Worm (Caenorhabditis elegans) whole organism, midembryonic: Measurements from ENCODE around the gene srw-10.

Experiments
- T22C8.4 ChIP-seq: fragments of 200-800 bp; sonication (Bioruptor generic); IDR thresholded peaks from 2 replicates; pipeline ENCODE4 v1.3.6; 2022; ENCODE audit warnings: missing genetic modification characterization, missing compliant biosample characterization
- flt-1 ChIP-seq: fragments of 200-800 bp; sonication (Bioruptor generic); IDR thresholded peaks from 2 replicates; pipeline ENCODE4 v1.3.6; 2022; ENCODE audit warnings: missing genetic modification characterization, missing compliant biosample characterization
- med-1 ChIP-seq: sonication (generic microtip); optimal IDR thresholded peaks from 2 replicates; lab custom pipeline; 2017; ENCODE audit warnings: missing genetic modification characterization, mild to moderate bottlenecking, missing compliant biosample characterization, antibody characterized with exemption, missing genetic modification reagents; ENCODE audit not compliant: insufficient read depth
- tab-1 ChIP-seq: fragments of 200-800 bp; sonication (Bioruptor generic); IDR thresholded peaks from 2 replicates; pipeline ENCODE4 v1.3.6; 2022; ENCODE audit warnings: missing genetic modification characterization, missing compliant biosample characterization
- ztf-23 ChIP-seq: fragments of 200-800 bp; sonication (Bioruptor generic); IDR thresholded peaks from 2 replicates; pipeline ENCODE4 v1.3.6; 2022; ENCODE audit warnings: missing genetic modification reagents, missing genetic modification characterization, missing compliant biosample characterization
- ztf-29 ChIP-seq: fragments of 200-800 bp; sonication (Bioruptor generic); IDR thresholded peaks from 2 replicates; pipeline ENCODE4 v1.3.6; 2022; ENCODE audit warnings: missing genetic modification reagents, missing genetic modification characterization, missing compliant biosample characterization

- TF ChIP-seq ztf-29 (GFP tag; lab: Robert Waterston, UW) (no peak), ztf-23 (GFP tag; lab: Robert Waterston, UW) (no peak), med-1 (GFP tag; lab: Kevin White, UChicago) (no peak), tab-1 (GFP tag; lab: Robert Waterston, UW) (no peak), flt-1 (GFP tag; lab: Robert Waterston, UW) (no peak), T22C8.4 (GFP tag; lab: Robert Waterston, UW) (no peak)
These were observed 14.8 kb upstream of the srw-10 start for ce11 chrIII:12740313-12740712.
